Worm (Caenorhabditis elegans) whole organism, L2 larva: ENCODE results near the gene mbk-1.

Source experiments
- C34F6.9 ChIP-seq: fragments of 150-350 bp; optimal IDR thresholded peaks from 2 replicates; lab custom pipeline; 2014; ENCODE audit warnings: missing biosample characterization, missing genetic modification characterization
- F13H6.1 ChIP-seq: sonication (generic microtip); optimal IDR thresholded peaks from 2 replicates; lab custom pipeline; 2016; ENCODE audit warnings: missing genetic modification characterization, missing compliant biosample characterization
- ZK546.5 ChIP-seq: sonication (generic microtip); optimal IDR thresholded peaks from 2 replicates; lab custom pipeline; 2017; ENCODE audit warnings: missing biosample characterization, missing genetic modification characterization
- aly-2 ChIP-seq: fragments of 150-350 bp; optimal IDR thresholded peaks from 2 replicates; lab custom pipeline; 2014; ENCODE audit warnings: missing biosample characterization, missing genetic modification characterization
- ama-1 ChIP-seq: fragments of 150-350 bp; optimal IDR thresholded peaks from 2 replicates; lab custom pipeline; 2018; ENCODE audit warnings: inconsistent platforms
- ceh-16 ChIP-seq: fragments of 150-350 bp; optimal IDR thresholded peaks from 2 replicates; lab custom pipeline; 2014; ENCODE audit warnings: missing biosample characterization, missing genetic modification characterization
- ceh-82 ChIP-seq: fragments of 150-350 bp; optimal IDR thresholded peaks from 2 replicates; lab custom pipeline; 2014; ENCODE audit warnings: missing biosample characterization, missing genetic modification characterization
- dmd-4 ChIP-seq: sonication (generic microtip); optimal IDR thresholded peaks from 2 replicates; lab custom pipeline; 2017; ENCODE audit warnings: missing biosample characterization, missing genetic modification characterization
- egl-27 ChIP-seq: sonication (generic microtip); optimal IDR thresholded peaks from 3 replicates; lab custom pipeline; 2017; ENCODE audit warnings: missing biosample characterization, missing genetic modification reagents, missing genetic modification characterization
- elt-1 ChIP-seq: fragments of 150-350 bp; optimal IDR thresholded peaks from 2 replicates; lab custom pipeline; 2014; ENCODE audit warnings: missing biosample characterization, missing genetic modification characterization
- fos-1 ChIP-seq: fragments of 150-350 bp; optimal IDR thresholded peaks from 2 replicates; lab custom pipeline; 2014; ENCODE audit warnings: missing biosample characterization, missing genetic modification characterization
- gmeb-1 ChIP-seq: fragments of 150-350 bp; optimal IDR thresholded peaks from 2 replicates; lab custom pipeline; 2014; ENCODE audit warnings: missing biosample characterization, missing genetic modification characterization
- lin-11 ChIP-seq: fragments of 150-350 bp; sonication (generic microtip); optimal IDR thresholded peaks from 2 replicates; lab custom pipeline; 2014; ENCODE audit warnings: missing biosample characterization, missing genetic modification characterization, inconsistent platforms, mixed read lengths
- lin-13 ChIP-seq: fragments of 150-350 bp; optimal IDR thresholded peaks from 2 replicates; lab custom pipeline; 2014; ENCODE audit warnings: missing biosample characterization, missing genetic modification reagents, missing genetic modification characterization
- lin-39 ChIP-seq: fragments of 150-350 bp; optimal IDR thresholded peaks from 2 replicates; lab custom pipeline; 2014; ENCODE audit warnings: missing biosample characterization, missing genetic modification reagents, missing genetic modification characterization
- lsy-2 ChIP-seq, 2 experiments: fragments of 150-350 bp in 1 of 2; sonication (generic microtip) in 1 of 2; optimal IDR thresholded peaks; 2 replicates each; lab custom pipeline; 2014 to 2017; ENCODE audit warnings: missing biosample characterization in 2 of 2, missing genetic modification characterization in 2 of 2
- mab-5 ChIP-seq: fragments of 150-350 bp; optimal IDR thresholded peaks from 2 replicates; lab custom pipeline; 2014; ENCODE audit warnings: missing biosample characterization, missing genetic modification characterization
- mdl-1 ChIP-seq, 2 experiments: fragments of 150-350 bp in 1 of 2; sonication (generic microtip) in 1 of 2; optimal IDR thresholded peaks; 2 replicates each; lab custom pipeline; 2017; ENCODE audit warnings: missing biosample characterization in 2 of 2, missing genetic modification characterization in 2 of 2
- nhr-10 ChIP-seq: sonication (generic microtip); optimal IDR thresholded peaks from 2 replicates; lab custom pipeline; 2017; ENCODE audit warnings: missing biosample characterization, missing genetic modification characterization
- nhr-11 ChIP-seq: fragments of 150-350 bp; optimal IDR thresholded peaks from 2 replicates; lab custom pipeline; 2014; ENCODE audit warnings: missing biosample characterization, missing genetic modification characterization
- nhr-25 ChIP-seq: fragments of 150-350 bp; sonication (generic microtip); optimal IDR thresholded peaks from 3 replicates; lab custom pipeline; 2014; ENCODE audit warnings: missing biosample characterization, missing genetic modification characterization
- nhr-6 ChIP-seq: fragments of 150-350 bp; optimal IDR thresholded peaks from 2 replicates; lab custom pipeline; 2014; ENCODE audit warnings: missing biosample characterization, missing genetic modification characterization
- nhr-77 ChIP-seq: fragments of 150-350 bp; optimal IDR thresholded peaks from 2 replicates; lab custom pipeline; 2014; ENCODE audit warnings: missing biosample characterization, missing genetic modification characterization
- peb-1 ChIP-seq: fragments of 150-350 bp; optimal IDR thresholded peaks from 2 replicates; lab custom pipeline; 2014; ENCODE audit warnings: missing biosample characterization, missing genetic modification characterization
- skn-1 ChIP-seq: sonication (generic microtip); optimal IDR thresholded peaks from 2 replicates; lab custom pipeline; 2017; ENCODE audit warnings: missing biosample characterization, missing genetic modification characterization
- sma-3 ChIP-seq: sonication (generic microtip); optimal IDR thresholded peaks from 2 replicates; lab custom pipeline; 2016; ENCODE audit warnings: missing genetic modification reagents, missing genetic modification characterization, missing compliant biosample characterization
- sma-9 ChIP-seq, 2 experiments: fragments of 150-350 bp in 1 of 2; sonication (generic microtip) in 1 of 2; optimal IDR thresholded peaks; 2 replicates each; lab custom pipeline; 2014 to 2016; ENCODE audit warnings: missing genetic modification characterization in 2 of 2, mild to moderate bottlenecking in 1 of 2, missing biosample characterization in 1 of 2, missing compliant biosample characterization in 1 of 2, missing genetic modification reagents in 1 of 2, moderate library complexity in 1 of 2
- snpc-4 ChIP-seq: fragments of 150-350 bp; optimal IDR thresholded peaks from 2 replicates; lab custom pipeline; 2014; ENCODE audit warnings: missing biosample characterization, missing genetic modification characterization
- unc-39 ChIP-seq: fragments of 150-350 bp; optimal IDR thresholded peaks from 2 replicates; lab custom pipeline; 2014; ENCODE audit warnings: missing biosample characterization, missing genetic modification characterization
- unc-55 ChIP-seq: fragments of 150-350 bp; sonication (generic microtip); optimal IDR thresholded peaks from 3 replicates; lab custom pipeline; 2014; ENCODE audit warnings: missing biosample characterization, missing genetic modification reagents, missing genetic modification characterization
- unc-62 ChIP-seq: fragments of 150-350 bp; optimal IDR thresholded peaks from 2 replicates; lab custom pipeline; 2014; ENCODE audit warnings: missing biosample characterization, missing genetic modification reagents, missing genetic modification characterization
- zag-1 ChIP-seq: fragments of 150-350 bp; optimal IDR thresholded peaks from 2 replicates; lab custom pipeline; 2014; ENCODE audit warnings: missing biosample characterization, missing genetic modification characterization
- ztf-1 ChIP-seq: fragments of 200-800 bp; sonication (Bioruptor generic); conservative IDR thresholded peaks from 2 replicates; pipeline ENCODE4 v1.3.6; 2022; ENCODE audit warnings: missing genetic modification characterization, missing compliant biosample characterization
- ztf-11 ChIP-seq: sonication (generic microtip); optimal IDR thresholded peaks from 2 replicates; lab custom pipeline; 2017; ENCODE audit warnings: missing biosample characterization, missing genetic modification characterization
- ztf-4 ChIP-seq: fragments of 150-350 bp; optimal IDR thresholded peaks from 2 replicates; lab custom pipeline; 2014; ENCODE audit warnings: missing biosample characterization, missing genetic modification characterization

Gene mbk-1

ce11 chrX:14810718-14811117 lies 13.6 kb downstream of the mbk-1 start, which contains the start of gene atf-4 (continued):
- TF ChIP-seq ztf-4 (tag; lab: Kevin White, UChicago) = peak; percentile 51
- peak; percentile 55 for TF ChIP-seq ama-1 (lab: Kevin White, UChicago)
- TF ChIP-seq peb-1 = no peak
- TF ChIP-seq skn-1 (tag; lab: Kevin White, UChicago) = peak; percentile 9
- TF ChIP-seq nhr-11 = no peak
- no peak for TF ChIP-seq mab-5 (tag; lab: Kevin White, UChicago)
- no peak for TF ChIP-seq ZK546.5 (tag; lab: Kevin White, UChicago)
- TF ChIP-seq aly-2 = no peak
- no peak for TF ChIP-seq dmd-4 (tag; lab: Kevin White, UChicago)
- TF ChIP-seq lin-39 (tag; lab: Kevin White, UChicago) = no peak
- no peak for TF ChIP-seq ztf-11 (tag; lab: Kevin White, UChicago)

DNA sequence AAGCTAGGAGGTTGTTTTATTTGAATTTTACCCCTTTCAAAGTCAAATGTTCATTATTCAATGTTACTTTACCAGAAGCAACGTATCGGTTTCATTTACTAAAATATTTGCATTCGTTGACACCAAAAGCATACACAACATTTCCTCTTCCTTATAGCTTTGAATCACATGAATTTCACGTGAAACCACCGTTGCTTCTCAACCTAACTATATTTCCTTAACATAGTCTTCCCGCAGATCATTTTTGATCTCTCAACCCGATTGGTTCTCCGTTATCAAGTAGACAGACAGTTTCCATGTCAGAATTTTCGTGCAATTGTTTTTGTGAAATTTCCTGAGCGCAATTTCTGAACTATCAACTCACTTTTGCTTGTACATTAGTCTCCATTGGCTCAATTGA lies 14.4 kb downstream of the mbk-1 start:
- TF ChIP-seq mdl-1 (tag; optimal IDR thresholded peaks at IDR 0.05; lab: Kevin White, UChicago) (no peak), fos-1 (tag; lab: Kevin White, UChicago) (no peak), sma-9 (GFP tag; optimal IDR thresholded peaks at IDR 0.05; lab: Kevin White, UChicago) (peak; percentile 48), sma-9 (tag; optimal IDR thresholded peaks at IDR 0.05; lab: Kevin White, UChicago) (no peak), F13H6.1 (tag; lab: Kevin White, UChicago) (no peak), nhr-25 (tag; lab: Kevin White, UChicago) (no peak), lsy-2 (tag; optimal IDR thresholded peaks at IDR 0.05; lab: Kevin White, UChicago) (no peak), elt-1 (tag; lab: Kevin White, UChicago) (no peak), gmeb-1 (tag; lab: Kevin White, UChicago) (peak; percentile 0)

DNA sequence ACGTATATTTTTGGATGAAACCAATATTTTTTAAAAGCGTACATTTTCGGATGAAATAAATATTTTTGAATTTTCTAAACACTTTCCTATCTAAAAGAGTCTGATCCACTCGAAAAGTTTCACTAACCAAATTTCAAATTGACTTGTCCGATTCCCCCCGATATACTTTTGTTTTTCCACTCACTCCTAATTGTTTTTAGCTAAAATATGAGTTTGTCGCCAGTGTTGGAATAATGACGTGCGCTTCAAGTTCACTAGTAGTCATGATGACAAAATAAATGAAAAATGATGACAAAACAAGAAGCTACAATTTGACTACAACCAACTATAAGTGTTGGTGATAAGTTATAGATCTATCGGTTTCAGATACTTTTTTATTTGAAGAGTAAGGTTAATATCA lies 15.5 kb downstream of the mbk-1 start:
- TF ChIP-seq nhr-11 = no peak
- TF ChIP-seq unc-55 = no peak
- TF ChIP-seq lin-11 (tag; lab: Kevin White, UChicago) = no peak
- TF ChIP-seq unc-62 = no peak
- no peak for TF ChIP-seq ama-1 (lab: Kevin White, UChicago)
- peak; percentile 90 for TF ChIP-seq skn-1 (tag; lab: Kevin White, UChicago)
- no peak for TF ChIP-seq zag-1 (tag; lab: Kevin White, UChicago)
- no peak for TF ChIP-seq unc-39
- no peak for TF ChIP-seq mab-5 (tag; lab: Kevin White, UChicago)
- TF ChIP-seq lin-13 (GFP tag; lab: Kevin White, UChicago) = peak; percentile 28
- TF ChIP-seq ztf-1 (GFP tag; lab: Robert Waterston, UW) = no peak
- no peak for TF ChIP-seq nhr-6 (tag; lab: Kevin White, UChicago)
- TF ChIP-seq dmd-4 (tag; lab: Kevin White, UChicago) = no peak
- no peak for TF ChIP-seq ceh-82 (tag; lab: Kevin White, UChicago)
- peak; percentile 6 for TF ChIP-seq sma-3
- no peak for TF ChIP-seq ceh-16 (tag; lab: Kevin White, UChicago)
- no peak for TF ChIP-seq ztf-11 (tag; lab: Kevin White, UChicago)

ce11 chrX:14806936-14807335 lies 17.4 kb downstream of the mbk-1 start, which contains the start of gene F42D1.4:
TSS of gene F42D1.4 (plus strand) at chrX:14807236.
- no peak for TF ChIP-seq ceh-16 (tag; lab: Kevin White, UChicago)
- no peak for TF ChIP-seq nhr-10 (tag; lab: Kevin White, UChicago)
- TF ChIP-seq ztf-1 (GFP tag; lab: Robert Waterston, UW) = no peak
- TF ChIP-seq unc-39 = no peak
- TF ChIP-seq mdl-1 (tag; optimal IDR thresholded peaks at IDR 0.05; lab: Kevin White, UChicago) = no peak
- no peak for TF ChIP-seq peb-1
- no peak for TF ChIP-seq lin-13 (GFP tag; lab: Kevin White, UChicago)
- TF ChIP-seq fos-1 (tag; lab: Kevin White, UChicago) = no peak
- TF ChIP-seq sma-3 = no peak
- no peak for TF ChIP-seq elt-1 (tag; lab: Kevin White, UChicago)
- TF ChIP-seq lsy-2 (tag; optimal IDR thresholded peaks at IDR 0.05; lab: Kevin White, UChicago) = no peak

DNA sequence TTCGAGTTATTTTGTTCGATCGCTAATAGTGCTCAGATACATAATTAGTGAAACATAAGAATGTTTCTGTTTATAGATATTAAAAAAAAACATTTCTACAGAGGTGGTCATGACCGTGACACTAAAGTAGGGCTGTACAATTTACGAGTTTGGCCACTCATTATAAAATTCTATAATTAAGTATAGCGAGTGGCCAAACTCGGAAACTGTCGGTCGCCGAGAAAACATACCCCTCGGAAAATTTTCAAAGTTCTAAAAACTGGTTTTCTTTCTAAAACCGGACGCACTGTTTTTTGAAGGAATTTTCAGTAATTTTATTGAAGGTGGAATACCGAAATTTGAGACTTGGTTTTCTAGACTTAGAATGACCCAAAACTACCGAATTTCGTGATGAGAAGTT lies 18.6 kb downstream of the mbk-1 start:
- no peak for TF ChIP-seq snpc-4 (tag; lab: Kevin White, UChicago)
- no peak for TF ChIP-seq lsy-2 (tag; optimal IDR thresholded peaks at IDR 0.05; lab: Kevin White, UChicago)
- TF ChIP-seq nhr-6 (tag; lab: Kevin White, UChicago) = no peak
- no peak for TF ChIP-seq sma-9 (GFP tag; optimal IDR thresholded peaks at IDR 0.05; lab: Kevin White, UChicago)
- TF ChIP-seq sma-9 (tag; optimal IDR thresholded peaks at IDR 0.05; lab: Kevin White, UChicago) = no peak
- no peak for TF ChIP-seq nhr-77
- TF ChIP-seq mab-5 (tag; lab: Kevin White, UChicago) = no peak
- TF ChIP-seq nhr-10 (tag; lab: Kevin White, UChicago) = no peak
- TF ChIP-seq C34F6.9 = no peak
- TF ChIP-seq egl-27 (tag; lab: Kevin White, UChicago) = no peak
- TF ChIP-seq nhr-11 = no peak
- TF ChIP-seq ceh-82 (tag; lab: Kevin White, UChicago) = no peak
- no peak for TF ChIP-seq nhr-25 (tag; lab: Kevin White, UChicago)
